Fruit fly (Drosophila melanogaster) whole organism, embryonic: Measurements from ENCODE around the gene bbg.

Source experiments
- BEAF-32 ChIP-seq: fragments of 200-800 bp; sonication (Bioruptor generic); optimal IDR thresholded peaks from 3 replicates; lab custom pipeline; 2017; ENCODE audit warnings: missing biosample characterization, missing genetic modification characterization, mild to moderate bottlenecking, moderate library complexity, missing genetic modification reagents
- CG10267 ChIP-seq: fragments of 200-800 bp; sonication (Bioruptor generic); optimal IDR thresholded peaks from 2 replicates; lab custom pipeline; 2018; ENCODE audit warnings: missing biosample characterization, mild to moderate bottlenecking, missing genetic modification characterization, moderate library complexity
- CG12391 ChIP-seq: fragments of 200-800 bp; sonication (Bioruptor generic); optimal IDR thresholded peaks from 3 replicates; lab custom pipeline; 2018; ENCODE audit warnings: missing biosample characterization, mild to moderate bottlenecking, missing genetic modification characterization, moderate library complexity
- CG13296 ChIP-seq: fragments of 200-800 bp; sonication (Bioruptor generic); optimal IDR thresholded peaks from 3 replicates; lab custom pipeline; 2018; ENCODE audit warnings: missing biosample characterization, mild to moderate bottlenecking, missing genetic modification characterization
- CG13624 ChIP-seq: fragments of 200-800 bp; sonication (Bioruptor generic); optimal IDR thresholded peaks from 2 replicates; lab custom pipeline; 2016; ENCODE audit warnings: missing biosample characterization, missing genetic modification characterization
- CG14667 ChIP-seq: fragments of 200-800 bp; sonication (Bioruptor generic); IDR thresholded peaks from 2 replicates; pipeline ENCODE4 v1.3.6; 2022; ENCODE audit warnings: missing biosample characterization, missing genetic modification characterization
- CG15479 ChIP-seq: fragments of 200-800 bp; sonication (Bioruptor generic); optimal IDR thresholded peaks from 3 replicates; lab custom pipeline; 2019; ENCODE audit warnings: missing biosample characterization, mild to moderate bottlenecking, missing genetic modification characterization, moderate library complexity
- CG15696 ChIP-seq: fragments of 200-800 bp; sonication (Bioruptor generic); optimal IDR thresholded peaks from 2 replicates; lab custom pipeline; 2019; ENCODE audit warnings: missing biosample characterization, mild to moderate bottlenecking, missing genetic modification characterization, moderate library complexity
- CG1602 ChIP-seq: fragments of 200-800 bp; sonication (Bioruptor generic); optimal IDR thresholded peaks from 3 replicates; lab custom pipeline; 2016; ENCODE audit warnings: missing biosample characterization, missing genetic modification characterization
- CG17912 ChIP-seq: fragments of 200-800 bp; sonication (Bioruptor generic); optimal IDR thresholded peaks from 2 replicates; lab custom pipeline; 2018; ENCODE audit warnings: missing biosample characterization, mild to moderate bottlenecking, missing genetic modification characterization
- CG2199 ChIP-seq: fragments of 200-800 bp; sonication (Bioruptor generic); IDR thresholded peaks from 3 replicates; pipeline ENCODE4 v1.3.6; 2022; ENCODE audit warnings: missing biosample characterization, missing genetic modification characterization
- CG31441 ChIP-seq: fragments of 200-800 bp; sonication (Bioruptor generic); IDR thresholded peaks from 2 replicates; pipeline ENCODE4 v1.3.6; 2022; ENCODE audit warnings: missing biosample characterization, missing genetic modification characterization
- CG3281 ChIP-seq: fragments of 200-800 bp; sonication (Bioruptor generic); optimal IDR thresholded peaks from 3 replicates; lab custom pipeline; 2017; ENCODE audit warnings: missing biosample characterization, mild to moderate bottlenecking, missing genetic modification characterization
- CG34376 ChIP-seq: fragments of 200-800 bp; sonication (Bioruptor generic); optimal IDR thresholded peaks from 2 replicates; lab custom pipeline; 2018; ENCODE audit warnings: missing biosample characterization, mild to moderate bottlenecking, missing genetic modification characterization
- CG5953 ChIP-seq: fragments of 200-800 bp; sonication (Bioruptor generic); IDR thresholded peaks from 2 replicates; pipeline ENCODE4 v1.3.6; 2022; ENCODE audit warnings: missing biosample characterization, missing genetic modification characterization
- CG6689 ChIP-seq: fragments of 200-800 bp; sonication (Bioruptor generic); IDR thresholded peaks from 2 replicates; pipeline ENCODE4 v1.3.6; 2022; ENCODE audit warnings: missing biosample characterization, missing genetic modification characterization
- CG6765 ChIP-seq: fragments of 200-800 bp; sonication (Bioruptor generic); optimal IDR thresholded peaks from 3 replicates; lab custom pipeline; 2017; ENCODE audit warnings: missing biosample characterization, mild to moderate bottlenecking, missing genetic modification characterization
- CG6854 ChIP-seq: fragments of 200-800 bp; sonication (Bioruptor generic); optimal IDR thresholded peaks from 3 replicates; lab custom pipeline; 2017; ENCODE audit warnings: missing biosample characterization, mild to moderate bottlenecking, missing genetic modification characterization
- CG8765 ChIP-seq: fragments of 200-800 bp; sonication (Bioruptor generic); IDR thresholded peaks from 2 replicates; pipeline ENCODE4 v1.3.6; 2022; ENCODE audit warnings: missing biosample characterization, missing genetic modification characterization
- CG9797 ChIP-seq: fragments of 200-800 bp; sonication (Bioruptor generic); optimal IDR thresholded peaks from 3 replicates; lab custom pipeline; 2018; ENCODE audit warnings: missing biosample characterization, mild to moderate bottlenecking, missing genetic modification characterization
- Fer1 ChIP-seq: fragments of 200-800 bp; sonication (Bioruptor generic); optimal IDR thresholded peaks from 2 replicates; lab custom pipeline; 2017; ENCODE audit warnings: missing biosample characterization, mild to moderate bottlenecking, missing genetic modification characterization
- H2.0 ChIP-seq: fragments of 200-800 bp; sonication (Bioruptor generic); IDR thresholded peaks from 2 replicates; pipeline ENCODE4 v1.3.6; 2022; ENCODE audit warnings: missing biosample characterization, missing genetic modification characterization
- HmgZ ChIP-seq: fragments of 200-800 bp; sonication (Bioruptor generic); optimal IDR thresholded peaks from 2 replicates; lab custom pipeline; 2018; ENCODE audit warnings: missing biosample characterization, mild to moderate bottlenecking, missing genetic modification characterization
- Nf-YB ChIP-seq: fragments of 200-800 bp; sonication (Bioruptor generic); optimal IDR thresholded peaks from 3 replicates; lab custom pipeline; 2019; ENCODE audit warnings: missing biosample characterization, mild to moderate bottlenecking, missing genetic modification characterization, moderate library complexity
- Rfx ChIP-seq: fragments of 200-800 bp; sonication (Bioruptor generic); IDR thresholded peaks from 2 replicates; pipeline ENCODE4 v1.3.6; 2022; ENCODE audit warnings: missing biosample characterization, missing genetic modification characterization
- Stat92E ChIP-seq, 3 experiments: fragments of >200 bp in 2 of 3; fragments of 200-800 bp in 1 of 3; sonication (Bioruptor generic) in 1 of 3; optimal IDR thresholded peaks; 2 replicates each; lab custom pipeline; 2017 to 2019; ENCODE audit warnings: missing biosample characterization in 3 of 3, missing genetic modification characterization in 3 of 3, mild to moderate bottlenecking in 1 of 3, moderate library complexity in 1 of 3
- Usf ChIP-seq: fragments of 200-800 bp; sonication (Bioruptor generic); optimal IDR thresholded peaks from 2 replicates; lab custom pipeline; 2017; ENCODE audit warnings: missing genotype, missing biosample characterization, missing genetic modification characterization
- Vsx1 ChIP-seq: fragments of 200-800 bp; sonication (Bioruptor generic); optimal IDR thresholded peaks from 2 replicates; lab custom pipeline; 2017; ENCODE audit warnings: missing biosample characterization, mild to moderate bottlenecking, missing genetic modification characterization, missing genetic modification reagents
- cas ChIP-seq: fragments of 200-800 bp; sonication (Bioruptor generic); IDR thresholded peaks from 2 replicates; pipeline ENCODE4 v1.3.6; 2022; ENCODE audit warnings: missing biosample characterization, missing genetic modification characterization
- cato ChIP-seq: fragments of 200-800 bp; sonication (Bioruptor generic); optimal IDR thresholded peaks from 2 replicates; lab custom pipeline; 2016; ENCODE audit warnings: missing biosample characterization, missing genetic modification characterization, borderline replicate concordance
- caup ChIP-seq: fragments of 200-800 bp; sonication (Bioruptor generic); optimal IDR thresholded peaks from 3 replicates; lab custom pipeline; 2017; ENCODE audit warnings: missing biosample characterization, mild to moderate bottlenecking, missing genetic modification characterization, moderate library complexity; ENCODE audit not compliant: severe bottlenecking
- crc ChIP-seq: fragments of 200-800 bp; sonication (Bioruptor generic); optimal IDR thresholded peaks from 2 replicates; lab custom pipeline; 2016; ENCODE audit warnings: missing biosample characterization, missing genetic modification characterization
- dimm ChIP-seq: fragments of 200-800 bp; sonication (Bioruptor generic); IDR thresholded peaks from 2 replicates; pipeline ENCODE4 v1.3.6; 2022; ENCODE audit warnings: missing biosample characterization, missing genetic modification characterization
- ewg ChIP-seq: fragments of 200-800 bp; sonication (Bioruptor generic); optimal IDR thresholded peaks from 3 replicates; lab custom pipeline; 2017; ENCODE audit warnings: mild to moderate bottlenecking, missing biosample characterization, missing genetic modification reagents, missing genetic modification characterization
- ftz-f1 ChIP-seq: fragments of 200-800 bp; sonication (Bioruptor generic); optimal IDR thresholded peaks from 2 replicates; lab custom pipeline; 2016; ENCODE audit warnings: missing biosample characterization, missing genetic modification characterization
- fu2 ChIP-seq: fragments of 200-800 bp; sonication (Bioruptor generic); optimal IDR thresholded peaks from 2 replicates; lab custom pipeline; 2016; ENCODE audit warnings: missing biosample characterization, missing genetic modification characterization
- hth ChIP-seq: fragments of >200 bp; optimal IDR thresholded peaks from 2 replicates; lab custom pipeline; 2017; ENCODE audit warnings: inconsistent platforms
- nerfin-1 ChIP-seq: fragments of 200-800 bp; sonication (Bioruptor generic); optimal IDR thresholded peaks from 3 replicates; lab custom pipeline; 2019; ENCODE audit warnings: missing biosample characterization, mild to moderate bottlenecking, missing genetic modification characterization, moderate library complexity
- oc ChIP-seq: fragments of 200-800 bp; sonication (Bioruptor generic); optimal IDR thresholded peaks from 2 replicates; lab custom pipeline; 2018; ENCODE audit warnings: missing biosample characterization, mild to moderate bottlenecking, missing genetic modification characterization, moderate library complexity
- row ChIP-seq: fragments of 200-800 bp; sonication (Bioruptor generic); IDR thresholded peaks from 3 replicates; pipeline ENCODE4 v1.3.6; 2022; ENCODE audit warnings: missing biosample characterization, missing genetic modification characterization
- run ChIP-seq: fragments of 200-800 bp; sonication (Bioruptor generic); optimal IDR thresholded peaks from 3 replicates; lab custom pipeline; 2018; ENCODE audit warnings: missing biosample characterization, mild to moderate bottlenecking, missing genetic modification characterization
- sens-2 ChIP-seq: fragments of 200-800 bp; sonication (Bioruptor generic); IDR thresholded peaks from 2 replicates; pipeline ENCODE4 v1.3.6; 2022; ENCODE audit warnings: missing biosample characterization, missing genetic modification characterization
- sima ChIP-seq: fragments of 200-800 bp; sonication (Bioruptor generic); optimal IDR thresholded peaks from 2 replicates; lab custom pipeline; 2016; ENCODE audit warnings: missing biosample characterization, missing genetic modification characterization
- sisA ChIP-seq: fragments of 200-800 bp; sonication (Bioruptor generic); IDR thresholded peaks from 2 replicates; pipeline ENCODE4 v1.3.6; 2022; ENCODE audit warnings: missing biosample characterization, missing genetic modification characterization
- stc ChIP-seq: fragments of 200-800 bp; sonication (Bioruptor generic); IDR thresholded peaks from 2 replicates; pipeline ENCODE4 v1.3.6; 2022; ENCODE audit warnings: missing biosample characterization, missing genetic modification characterization
- sug ChIP-seq: fragments of 200-800 bp; optimal IDR thresholded peaks from 2 replicates; lab custom pipeline; 2019; ENCODE audit warnings: missing biosample characterization, mild to moderate bottlenecking, missing genetic modification characterization, moderate library complexity
- unc-4 ChIP-seq: fragments of 200-800 bp; sonication (Bioruptor generic); IDR thresholded peaks from 2 replicates; pipeline ENCODE4 v1.3.6; 2022; ENCODE audit warnings: missing biosample characterization, missing genetic modification characterization; ENCODE audit not compliant: partially characterized antibody
- vvl ChIP-seq: fragments of 200-800 bp; sonication (Bioruptor generic); IDR thresholded peaks from 2 replicates; pipeline ENCODE4 v1.3.6; 2022; ENCODE audit warnings: missing biosample characterization, missing genetic modification characterization
- zen ChIP-seq: fragments of 200-800 bp; sonication (Bioruptor generic); optimal IDR thresholded peaks from 3 replicates; lab custom pipeline; 2018; ENCODE audit warnings: missing biosample characterization, mild to moderate bottlenecking, missing genetic modification characterization, moderate library complexity
- zfh1 ChIP-seq: fragments of 200-800 bp; sonication (Bioruptor generic); IDR thresholded peaks from 3 replicates; pipeline ENCODE4 v1.3.6; 2022; ENCODE audit warnings: missing biosample characterization, missing genetic modification characterization

bbg gene

dm6 chr3L:14555052-14555451 is 19.0 kb upstream of the bbg start (continued):
- TF ChIP-seq sug (tag; lab: Kevin White, UChicago) (peak; percentile 90), H2.0 (GFP tag; lab: Robert Waterston, UW) (no peak), Vsx1 (peak; percentile 75), oc (peak; percentile 25), caup (GFP tag; lab: Kevin White, UChicago) (peak; percentile 8), CG6765 (peak; percentile 55), Fer1 (GFP tag; lab: Kevin White, UChicago) (peak; percentile 69), CG1602 (no peak), dimm (GFP tag; lab: Robert Waterston, UW) (no peak), cato (GFP tag; lab: Kevin White, UChicago) (no peak), CG6689 (0 out of 2 replicates have a peak, but pooled peaks have one; percentile 12), hth (lab: Kevin White, UChicago) (no peak), BEAF-32 (GFP tag; lab: Kevin White, UChicago) (peak; percentile 21), crc (GFP tag; lab: Kevin White, UChicago) (no peak), CG31441 (peak; percentile 42; the same call in 1 of the 2 replicates), HmgZ (tag; lab: Kevin White, UChicago) (peak; percentile 48), sisA (no peak), CG6854 (GFP tag; lab: Kevin White, UChicago) (no peak), CG8765 (GFP tag; lab: Robert Waterston, UW) (no peak), zen (peak; percentile 73), ftz-f1 (GFP tag; lab: Kevin White, UChicago) (peak; percentile 23), run (no peak), CG5953 (no peak), sens-2 (GFP tag; lab: Robert Waterston, UW) (0 out of 2 replicates have a peak, but pooled peaks have one; percentile 9), nerfin-1 (tag; lab: Kevin White, UChicago) (peak; percentile 54), vvl (GFP tag; lab: Robert Waterston, UW) (0 out of 2 replicates have a peak, but pooled peaks have one; percentile 28), stc (peak; percentile 37; the same call in 1 of the 2 replicates), Rfx (GFP tag; lab: Robert Waterston, UW) (no peak), CG13296 (GFP tag; lab: Kevin White, UChicago) (peak; percentile 44), CG9797 (no peak), ewg (GFP tag; lab: Kevin White, UChicago) (no peak), Usf (no peak), CG15696 (tag; lab: Kevin White, UChicago) (peak; percentile 55), cas (no peak), CG3281 (GFP tag; lab: Kevin White, UChicago) (peak; percentile 40), CG10267 (tag; lab: Kevin White, UChicago) (peak; percentile 5), Nf-YB (peak; percentile 24), row (GFP tag; lab: Robert Waterston, UW) (peak; percentile 36; the same call in 2 of the 3 replicates), CG13624 (GFP tag; lab: Kevin White, UChicago) (no peak), CG2199 (GFP tag; lab: Robert Waterston, UW) (peak; percentile 95), CG15479 (GFP tag; lab: Kevin White, UChicago) (peak; percentile 0), CG14667 (GFP tag; lab: Robert Waterston, UW) (no peak), unc-4 (GFP tag; lab: Robert Waterston, UW) (no peak), CG17912 (GFP tag; lab: Kevin White, UChicago) (peak; percentile 65), CG12391 (tag; lab: Kevin White, UChicago) (peak; percentile 7), zfh1 (GFP tag; lab: Robert Waterston, UW) (peak; percentile 57; the same call in 2 of the 3 replicates), sima (no peak), CG34376 (GFP tag; lab: Kevin White, UChicago) (peak; percentile 53), fu2 (no peak), Stat92E (GFP tag; optimal IDR thresholded peaks at IDR 0.05; lab: Kevin White, UChicago) (no peak)
